Worm (Caenorhabditis elegans) whole organism, L4/young adult: ENCODE measurements around the gene bath-36.
"Not testable (repeated sequence)": the region's sequence is repeated elsewhere in the genome, so short reads cannot be mapped to it uniquely, and the experiment has no call there.

Experiments
- W03F9.2 ChIP-seq: fragments of 150-350 bp; optimal IDR thresholded peaks from 2 replicates; lab custom pipeline; 2014; ENCODE audit warnings: missing biosample characterization, missing genetic modification characterization
- dao-5 ChIP-seq: sonication (generic microtip); optimal IDR thresholded peaks from 2 replicates; lab custom pipeline; 2016; ENCODE audit warnings: missing genotype, missing genetic modification characterization, moderate library complexity, missing compliant biosample characterization
- him-1 ChIP-seq: sonication (generic microtip); optimal IDR thresholded peaks from 2 replicates; lab custom pipeline; 2016; ENCODE audit warnings: missing genotype, missing genetic modification reagents, missing genetic modification characterization, missing compliant biosample characterization

bath-36 gene

DNA sequence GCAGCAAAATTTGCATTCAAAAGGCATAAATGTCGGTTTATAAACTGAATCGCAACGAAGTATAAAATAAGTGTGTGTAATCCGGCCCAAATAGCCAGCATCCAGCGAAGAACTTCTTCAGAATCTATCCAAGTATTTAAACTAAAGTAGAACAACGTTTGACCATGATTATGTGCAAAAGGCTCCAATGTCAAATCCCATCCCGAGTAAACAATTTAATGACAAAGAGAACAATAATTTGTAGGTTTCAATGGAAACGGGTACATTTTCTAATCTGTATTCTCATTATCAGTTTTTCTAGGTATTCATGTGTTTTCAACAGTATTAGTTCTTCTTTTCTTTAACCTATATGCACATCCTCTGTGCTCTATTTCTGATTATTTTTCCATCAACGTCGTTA, 20.0 kb downstream of the bath-36 start, which contains the start of gene C41G6.12:
Gene C41G6.12 (minus strand): TSS at position 101 of the 400 bp plus-strand sequence.
- TF ChIP-seq W03F9.2 (tag; lab: Kevin White, UChicago); him-1 (tag; lab: Kevin White, UChicago); dao-5: not testable (repeated sequence)

DNA sequence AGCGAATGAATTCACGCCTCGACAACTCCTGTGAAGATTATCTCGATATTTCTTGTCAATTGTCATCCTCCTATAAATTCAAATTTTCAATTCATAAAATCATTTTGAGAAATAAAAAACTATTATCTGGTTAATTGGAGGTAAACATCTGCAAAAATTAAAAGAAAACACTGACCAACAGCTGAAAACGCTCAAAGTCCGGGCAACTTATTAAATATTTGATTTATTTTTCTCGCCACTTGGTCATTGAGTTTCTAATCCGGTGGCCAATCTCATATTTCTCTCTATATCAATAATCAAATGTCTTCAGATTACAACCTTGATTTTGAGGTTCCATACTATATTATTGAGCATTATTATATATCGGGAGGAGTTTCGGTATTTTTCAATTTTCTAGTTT, 24.2 kb downstream of the bath-36 start, which contains the start of gene sri-24:
Gene sri-24 (plus strand): TSS at position 301 of the 400 bp plus-strand sequence.
- TF ChIP-seq W03F9.2 (tag; lab: Kevin White, UChicago); dao-5; him-1 (tag; lab: Kevin White, UChicago): not testable (repeated sequence)

DNA sequence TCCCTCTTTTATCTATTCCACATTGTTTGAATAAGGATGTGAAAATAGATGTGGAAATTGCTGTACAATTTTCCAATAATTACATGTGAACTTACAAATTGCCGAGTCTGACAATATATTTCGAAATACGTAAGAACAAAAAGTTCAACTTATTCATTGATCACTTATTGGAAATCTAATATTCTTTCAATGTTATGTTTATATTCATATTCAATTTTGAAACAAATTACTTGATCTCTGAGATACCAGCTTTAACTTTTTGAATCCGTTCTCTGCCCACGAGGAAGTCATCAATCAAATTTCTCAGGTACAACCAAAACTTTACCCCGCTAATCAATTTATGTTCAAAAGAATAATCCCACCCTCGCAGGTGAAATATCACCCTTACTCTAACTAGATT, 27.5 kb downstream of the bath-36 start, which contains the start of gene sri-26:
Gene sri-26 (plus strand): TSS at position 301 of the 400 bp plus-strand sequence.
- TF ChIP-seq him-1 (tag; lab: Kevin White, UChicago); W03F9.2 (tag; lab: Kevin White, UChicago); dao-5: not testable (repeated sequence)

DNA sequence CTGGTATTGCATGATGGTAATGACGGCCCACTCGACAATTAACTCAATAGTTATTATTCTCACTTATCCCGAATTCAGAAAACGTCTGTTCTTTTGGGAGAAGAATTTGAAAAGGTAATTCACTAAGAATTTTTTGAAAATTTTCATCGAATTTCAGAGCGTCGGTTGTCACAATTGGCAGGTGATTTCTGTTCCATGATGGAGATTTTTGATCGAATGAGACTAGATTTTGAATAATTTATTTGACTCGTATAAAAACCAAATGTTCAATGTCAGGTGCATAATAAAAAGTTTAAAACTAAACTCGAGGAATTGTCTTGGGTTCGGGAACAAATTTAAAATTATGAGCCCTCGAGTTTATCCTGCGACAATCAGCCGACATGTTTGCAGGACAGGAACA, 29.0 kb downstream of the bath-36 start, which contains the start of gene sri-25:
Gene sri-25 (plus strand): TSS at position 301 of the 400 bp plus-strand sequence.
- no peak for TF ChIP-seq W03F9.2 (tag; lab: Kevin White, UChicago)
- TF ChIP-seq dao-5, result no peak
- no peak for TF ChIP-seq him-1 (tag; lab: Kevin White, UChicago)

DNA sequence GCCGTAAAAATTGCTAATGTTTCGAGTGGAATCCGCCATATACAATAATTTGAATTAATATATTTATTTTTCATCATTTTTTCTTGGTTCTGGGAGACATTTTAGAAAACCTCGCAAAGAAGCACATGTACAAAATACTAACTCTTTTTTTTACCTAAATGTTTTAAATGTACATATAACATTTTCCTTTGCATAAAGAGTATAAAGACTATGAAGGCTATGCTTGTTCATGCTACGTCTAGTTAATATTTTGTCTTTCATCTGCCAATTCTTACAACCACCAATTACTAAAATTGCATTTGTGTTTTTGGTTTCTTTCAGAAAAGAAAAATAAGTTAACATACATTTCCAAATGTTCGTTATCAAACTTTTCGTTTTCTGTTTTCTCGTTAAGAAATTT, 33.6 kb downstream of the bath-36 start, which contains the start of gene irld-25:
Gene irld-25 (plus strand): TSS at position 301 of the 400 bp plus-strand sequence.
- TF ChIP-seq dao-5 (no peak), W03F9.2 (tag; lab: Kevin White, UChicago) (no peak), him-1 (tag; lab: Kevin White, UChicago) (no peak)

DNA sequence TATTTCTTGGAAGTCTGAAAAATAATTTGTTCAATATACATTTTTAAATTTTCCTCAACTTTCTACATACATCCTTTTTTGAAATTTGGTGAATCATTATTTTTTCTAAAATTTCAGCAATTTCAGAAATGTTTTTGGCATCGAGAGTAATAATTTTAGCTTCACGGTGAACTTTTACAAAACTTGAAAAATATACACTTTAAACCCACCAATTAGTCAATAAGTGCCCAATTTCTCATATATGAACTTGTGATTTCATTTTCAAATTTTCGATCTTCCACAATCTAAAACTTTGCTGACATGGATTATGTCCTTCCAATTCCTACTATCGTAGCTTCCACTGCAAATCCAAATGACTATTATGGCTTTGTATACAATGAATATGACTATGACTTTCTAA, 36.0 kb downstream of the bath-36 start, which contains the start of gene srw-24:
Gene srw-24 (plus strand): TSS at position 301 of the 400 bp plus-strand sequence.
- TF ChIP-seq dao-5 (no peak), him-1 (tag; lab: Kevin White, UChicago) (no peak), W03F9.2 (tag; lab: Kevin White, UChicago) (no peak)

DNA sequence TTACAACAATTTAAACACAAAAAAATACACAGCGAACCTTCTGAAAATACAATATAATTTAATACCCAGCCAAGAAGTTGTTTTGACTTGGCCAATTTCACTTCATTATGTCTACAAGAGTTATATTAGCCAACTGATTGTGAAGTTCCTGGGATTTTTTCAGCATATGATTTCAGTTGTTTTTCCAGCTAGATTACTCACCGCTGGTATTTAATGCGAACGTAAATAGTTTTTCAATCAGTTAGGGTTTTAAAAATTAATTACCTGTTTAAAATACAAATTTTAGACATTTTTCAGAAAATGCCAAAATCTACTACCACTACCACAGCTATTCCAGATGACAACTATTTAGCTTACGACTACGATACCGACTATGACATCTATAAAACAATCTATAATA, 38.0 kb downstream of the bath-36 start, which contains the start of gene srw-14:
Gene srw-14 (plus strand): TSS at position 301 of the 400 bp plus-strand sequence.
- no peak for TF ChIP-seq W03F9.2 (tag; lab: Kevin White, UChicago)
- TF ChIP-seq him-1 (tag; lab: Kevin White, UChicago), result no peak
- no peak for TF ChIP-seq dao-5

DNA sequence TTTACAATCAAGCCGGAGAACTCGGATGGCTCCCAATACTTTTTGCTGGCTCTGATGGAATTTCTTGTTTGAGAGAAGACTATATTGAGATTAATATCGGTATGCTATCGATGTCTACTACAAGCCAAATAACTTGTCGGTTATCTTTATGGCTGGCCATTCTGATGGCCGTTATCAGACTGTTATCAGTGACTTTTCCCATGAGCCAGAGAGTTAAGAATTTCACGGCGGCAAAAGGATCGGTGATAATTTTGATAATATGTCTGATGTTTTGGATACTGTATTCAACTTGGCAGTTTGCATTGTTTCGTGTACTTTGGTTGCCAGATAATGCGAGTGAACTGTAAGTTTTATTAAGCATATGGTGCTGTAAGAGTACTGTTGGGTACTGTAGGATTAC, 38.5 kb downstream of the bath-36 start:
- TF ChIP-seq dao-5 (no peak), him-1 (tag; lab: Kevin White, UChicago) (no peak), W03F9.2 (tag; lab: Kevin White, UChicago) (no peak)

DNA sequence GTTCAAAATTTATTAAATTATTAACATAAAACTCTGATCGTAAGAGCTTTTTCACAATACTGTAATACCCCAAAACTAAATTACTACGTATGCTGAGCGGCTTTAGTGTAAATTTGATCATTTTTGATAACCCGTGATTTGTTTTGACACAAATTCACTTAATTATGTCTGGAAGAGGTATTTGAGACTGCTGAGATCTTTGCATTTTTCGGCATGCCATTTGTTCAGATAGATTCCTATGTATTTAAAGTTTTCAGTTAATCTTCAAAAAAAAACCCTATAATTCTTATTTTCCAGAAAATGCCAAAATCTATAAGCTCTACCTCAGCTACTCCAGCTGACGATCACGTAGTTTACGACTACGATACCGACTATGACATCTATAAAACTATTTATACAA, 42.6 kb downstream of the bath-36 start, which contains the start of gene srw-15:
Gene srw-15 (plus strand): TSS at position 301 of the 400 bp plus-strand sequence.
- TF ChIP-seq him-1 (tag; lab: Kevin White, UChicago), result no peak
- no peak for TF ChIP-seq dao-5
- no peak for TF ChIP-seq W03F9.2 (tag; lab: Kevin White, UChicago)

DNA sequence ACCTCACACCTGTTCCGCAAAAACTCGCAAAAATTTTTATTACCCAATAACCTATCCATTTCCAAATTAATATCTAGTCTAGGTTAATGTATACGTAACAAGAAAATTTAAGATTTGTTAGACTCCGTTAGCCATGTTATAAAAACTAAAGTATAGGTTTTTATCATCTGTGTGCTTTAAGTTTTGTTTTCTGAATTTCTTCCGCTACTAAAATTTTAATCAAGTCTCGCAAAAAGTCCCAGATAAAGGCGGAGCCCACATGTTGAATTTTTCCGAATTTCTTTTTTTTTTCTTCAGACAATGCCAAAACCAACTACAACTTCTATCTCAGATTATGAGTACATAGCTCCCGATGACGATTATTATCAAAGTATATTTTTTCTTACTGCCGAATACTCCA, 44.5 kb downstream of the bath-36 start, which contains the start of gene srw-13:
Gene srw-13 (plus strand): TSS at position 301 of the 400 bp plus-strand sequence.
- no peak for TF ChIP-seq W03F9.2 (tag; lab: Kevin White, UChicago)
- no peak for TF ChIP-seq him-1 (tag; lab: Kevin White, UChicago)
- TF ChIP-seq dao-5, result no peak

DNA sequence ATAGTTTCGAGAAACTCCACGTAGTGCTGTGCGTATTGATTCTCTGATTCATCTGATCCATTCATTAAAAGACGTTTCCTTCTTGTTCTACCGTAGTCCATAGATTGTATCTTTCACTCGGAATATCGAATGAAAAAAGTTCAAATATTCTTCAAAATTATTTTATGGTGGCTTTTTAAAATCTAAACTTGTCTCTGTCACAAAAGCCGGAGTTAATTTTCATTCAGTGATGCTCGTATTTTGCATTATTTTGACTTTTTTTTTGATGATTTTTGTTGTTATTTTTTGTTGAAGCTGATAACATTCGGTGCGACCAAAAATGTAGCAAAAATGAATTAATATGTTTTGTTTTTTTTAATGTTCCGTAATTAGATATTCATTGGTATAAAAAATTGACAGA, 48.0 kb downstream of the bath-36 start, which contains the start of gene nhr-164:
Gene nhr-164 (minus strand): TSS at position 101 of the 400 bp plus-strand sequence.
- TF ChIP-seq dao-5, result no peak
- TF ChIP-seq W03F9.2 (tag; lab: Kevin White, UChicago), result no peak
- TF ChIP-seq him-1 (tag; lab: Kevin White, UChicago), result no peak

DNA sequence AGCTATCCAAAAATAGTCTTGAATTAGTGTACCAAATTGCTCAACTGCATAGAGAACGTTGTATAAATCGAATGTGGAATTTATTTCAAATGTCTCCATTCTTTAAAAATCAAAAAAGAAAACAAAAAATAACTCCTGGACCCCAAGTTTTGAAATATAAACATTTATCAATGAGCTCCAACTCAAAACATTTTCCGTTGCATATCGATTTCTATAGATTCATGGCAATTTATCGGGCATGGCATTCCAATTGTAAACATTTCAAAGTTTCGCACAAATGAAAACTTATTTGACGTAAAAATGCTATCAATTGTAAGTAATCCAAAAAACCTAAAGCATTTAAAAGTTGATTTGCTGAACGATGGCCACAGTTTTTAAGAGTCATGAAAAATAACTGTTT, 50.9 kb downstream of the bath-36 start, which contains the start of gene srw-12:
Gene srw-12 (minus strand): TSS at position 101 of the 400 bp plus-strand sequence.
- TF ChIP-seq him-1 (tag; lab: Kevin White, UChicago) (no peak), dao-5 (no peak), W03F9.2 (tag; lab: Kevin White, UChicago) (no peak)
